Fruit fly (Drosophila melanogaster) whole organism: ENCODE data around the gene Acp98AB.

Experiments used
- CG8478 ChIP-seq: fragments of >200 bp; optimal IDR thresholded peaks from 2 replicates; lab custom pipeline; 2018; ENCODE audit warnings: inconsistent platforms
- Dll ChIP-seq: fragments of >200 bp; optimal IDR thresholded peaks from 2 replicates; lab custom pipeline; 2017
- EcR ChIP-seq, 2 experiments: fragments of >200 bp; optimal IDR thresholded peaks; 2 replicates each; lab custom pipeline; 2017; ENCODE audit warnings: missing biosample characterization in 2 of 2, missing genetic modification characterization in 2 of 2, missing genetic modification reagents in 2 of 2
- pan ChIP-seq: fragments of >200 bp; optimal IDR thresholded peaks from 2 replicates; lab custom pipeline; 2017
- psq ChIP-seq: fragments of >200 bp; optimal IDR thresholded peaks from 2 replicates; lab custom pipeline; 2017
- usp ChIP-seq: fragments of >200 bp; optimal IDR thresholded peaks from 2 replicates; lab custom pipeline; 2017; ENCODE audit warnings: missing biosample characterization, missing genetic modification characterization, mixed read lengths

Gene Acp98AB

DNA sequence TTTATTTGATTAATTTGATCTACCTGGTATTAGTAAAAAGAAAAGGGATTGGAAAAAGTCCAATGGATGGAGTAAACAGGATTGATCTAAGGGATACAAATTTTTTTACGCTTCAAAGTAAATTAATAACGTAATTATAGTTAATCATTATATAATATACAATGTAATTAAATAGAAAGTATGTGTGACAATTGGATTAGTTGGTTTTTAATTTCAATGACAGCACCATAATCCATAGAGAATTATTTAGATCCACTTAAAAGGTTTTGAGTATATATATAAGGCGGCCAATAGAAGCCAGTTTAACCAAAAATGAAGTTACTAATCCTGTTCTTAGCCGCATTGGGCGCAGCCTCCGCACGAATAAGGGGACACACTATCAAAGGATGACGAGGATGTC, at the start of gene Acp98AB:
Acp98AB (plus strand) TSS at position 301 of the 400 bp plus-strand sequence.
- TF ChIP-seq Dll (lab: Kevin White, UChicago) (no peak), usp (no peak), CG8478 (lab: Kevin White, UChicago) (no peak), pan (lab: Kevin White, UChicago) (no peak), psq (no peak), EcR (GFP tag; optimal IDR thresholded peaks at IDR 0.05; lab: Kevin White, UChicago) (no peak)

DNA sequence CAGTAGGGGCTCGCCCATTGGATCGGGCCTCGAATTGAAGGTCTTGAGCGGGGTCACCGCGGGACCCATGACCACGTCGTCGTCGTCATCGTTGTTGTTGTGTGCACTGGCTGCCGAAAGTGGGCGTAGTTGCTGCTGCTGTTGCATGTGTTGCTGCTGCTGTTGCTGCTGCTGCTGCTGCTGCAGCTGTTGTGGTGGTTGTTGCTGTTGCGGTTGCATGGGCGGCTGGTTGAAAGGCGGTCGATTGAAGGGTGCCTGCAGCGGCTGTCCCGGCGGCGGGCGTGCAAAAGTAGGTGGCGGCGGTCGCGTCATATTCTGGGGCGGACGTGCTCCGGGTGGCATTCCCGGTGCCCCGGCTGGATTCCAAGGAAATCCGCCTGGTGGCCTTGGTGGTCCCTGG, 46.9 kb upstream of the Acp98AB start:
- no peak for TF ChIP-seq psq
- TF ChIP-seq CG8478 (lab: Kevin White, UChicago) = no peak
- no peak for TF ChIP-seq Dll (lab: Kevin White, UChicago)
- TF ChIP-seq usp = no peak
- no peak for TF ChIP-seq EcR (GFP tag; optimal IDR thresholded peaks at IDR 0.05; lab: Kevin White, UChicago)
- no peak for TF ChIP-seq pan (lab: Kevin White, UChicago)

DNA sequence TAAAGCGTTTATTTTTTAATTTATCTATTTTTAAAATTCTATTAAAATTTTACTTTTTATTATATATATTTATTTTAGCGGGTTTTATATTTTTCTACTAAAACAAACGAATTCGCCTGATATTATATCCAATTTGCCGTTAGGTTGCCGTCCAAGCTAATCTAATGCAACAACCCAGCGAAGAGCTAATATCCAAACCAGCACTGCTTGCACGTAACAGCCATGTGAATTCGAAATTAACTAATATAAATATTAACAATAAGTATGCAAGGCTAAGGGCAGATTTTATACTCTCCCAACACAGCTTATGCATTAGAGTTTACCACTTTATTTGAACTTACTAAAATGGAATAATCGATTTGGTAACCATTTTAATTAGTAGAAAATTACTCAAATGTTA, 43.0 kb upstream of the Acp98AB start:
- TF ChIP-seq pan (lab: Kevin White, UChicago) (no peak), CG8478 (lab: Kevin White, UChicago) (no peak), Dll (lab: Kevin White, UChicago) (no peak), usp (no peak), EcR (GFP tag; optimal IDR thresholded peaks at IDR 0.05; lab: Kevin White, UChicago) (no peak), psq (no peak)

DNA sequence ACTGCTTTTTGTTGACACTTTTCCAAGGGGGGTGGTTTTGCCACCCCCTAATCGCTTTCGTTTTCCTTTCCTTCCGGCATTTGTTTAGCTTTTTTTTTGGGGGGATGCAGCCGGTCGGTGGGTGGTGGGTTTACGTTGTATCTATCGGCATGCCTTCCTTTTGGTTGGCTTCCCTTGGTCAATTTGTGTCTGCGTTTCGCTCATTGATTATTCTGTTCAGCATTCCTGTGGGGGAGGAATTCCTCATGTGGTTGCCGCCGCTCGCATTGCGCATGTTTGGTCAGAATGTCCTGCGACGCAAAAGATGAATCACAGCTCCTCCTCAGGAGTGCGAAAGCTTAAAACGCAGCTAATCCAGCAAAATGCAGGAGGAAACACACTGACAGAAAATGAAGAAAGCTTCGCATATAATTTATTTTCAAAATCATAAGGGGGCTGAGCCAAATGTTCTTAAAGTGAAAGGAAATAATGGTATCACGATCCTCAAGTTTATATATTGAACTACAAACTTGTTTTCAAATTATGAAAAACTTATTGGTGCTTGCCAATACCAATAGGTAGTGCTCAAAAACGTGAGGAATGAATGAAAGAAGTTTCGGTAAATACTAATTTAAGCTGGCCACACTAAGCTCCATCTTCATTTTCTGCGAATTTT, 42.4 kb upstream of the Acp98AB start, which contains the start of gene RpS10a:
RpS10a (plus strand) TSS at position 605 of the 655 bp plus-strand sequence.
- no peak for TF ChIP-seq EcR (GFP tag; optimal IDR thresholded peaks at IDR 0.05; lab: Kevin White, UChicago)
- no peak for TF ChIP-seq pan (lab: Kevin White, UChicago)
- no peak for TF ChIP-seq CG8478 (lab: Kevin White, UChicago)
- no peak for TF ChIP-seq usp
- TF ChIP-seq psq = no peak
- no peak for TF ChIP-seq Dll (lab: Kevin White, UChicago)

DNA sequence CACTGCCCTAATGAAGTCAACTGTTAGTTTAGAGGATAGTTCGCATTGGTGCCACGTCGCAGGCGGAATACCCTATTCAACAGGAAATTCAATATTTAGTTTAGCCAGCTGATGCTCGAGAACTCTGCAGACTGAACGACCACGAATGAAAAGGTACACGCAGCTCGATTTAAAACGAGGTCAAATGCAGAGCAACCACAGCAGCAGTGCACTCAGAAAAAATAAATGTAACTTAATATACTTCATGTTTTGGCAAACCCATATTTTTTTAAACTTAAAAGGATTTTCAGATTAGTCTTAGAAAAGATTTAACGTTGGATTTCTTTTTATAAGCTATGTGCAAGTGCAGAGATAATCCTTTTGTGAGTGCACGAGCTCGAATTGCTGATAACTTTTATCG, 39.6 kb upstream of the Acp98AB start:
- no peak for TF ChIP-seq EcR (GFP tag; optimal IDR thresholded peaks at IDR 0.05; lab: Kevin White, UChicago)
- no peak for TF ChIP-seq usp
- TF ChIP-seq pan (lab: Kevin White, UChicago) = no peak
- TF ChIP-seq CG8478 (lab: Kevin White, UChicago) = no peak
- no peak for TF ChIP-seq psq
- TF ChIP-seq Dll (lab: Kevin White, UChicago) = no peak

DNA sequence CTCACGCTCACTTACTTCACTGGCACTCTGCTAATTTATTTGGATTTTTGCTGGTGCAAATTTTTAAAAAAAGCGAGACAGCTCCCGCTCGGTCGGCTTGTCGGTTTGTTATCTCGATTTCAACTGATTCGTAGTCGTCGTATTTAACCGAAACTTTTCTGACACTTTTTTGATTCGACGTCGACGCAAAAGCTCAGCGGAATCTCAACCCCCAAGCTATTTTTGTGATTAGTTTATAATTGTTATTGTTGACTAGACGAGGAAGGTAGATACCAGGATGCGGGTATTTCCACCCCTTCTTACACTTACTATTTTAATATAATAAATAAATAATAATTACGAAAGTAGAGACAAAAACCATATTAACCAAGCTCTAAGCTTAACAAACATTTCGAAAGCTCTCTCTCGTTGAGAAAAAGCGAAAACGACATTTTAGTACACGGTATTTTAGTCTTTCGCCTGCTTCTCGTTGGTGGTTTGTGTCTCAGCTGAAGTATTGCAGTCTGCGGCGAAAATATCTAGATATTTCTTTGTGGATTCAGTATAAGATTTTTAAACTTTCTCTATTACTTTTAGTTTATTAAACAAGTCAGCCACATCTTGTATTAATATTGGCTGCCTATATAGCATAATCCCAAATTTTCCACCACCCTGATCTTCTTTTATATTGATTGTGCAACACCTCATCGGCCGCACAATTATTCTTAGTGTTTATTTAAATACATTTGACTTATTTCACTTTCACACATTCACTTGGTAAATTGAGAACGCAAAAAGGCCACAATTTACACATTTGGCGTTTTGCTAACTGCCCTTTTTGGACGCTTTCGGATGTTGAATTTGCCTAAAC, 37.8 kb upstream of the Acp98AB start, which contains the start of gene tau:
tau (minus strand) TSS at position 311 of the 850 bp plus-strand sequence.
- TF ChIP-seq Dll (lab: Kevin White, UChicago) = no peak
- TF ChIP-seq usp = no peak
- TF ChIP-seq EcR (GFP tag; optimal IDR thresholded peaks at IDR 0.05; lab: Kevin White, UChicago) = no peak
- no peak for TF ChIP-seq pan (lab: Kevin White, UChicago)
- no peak for TF ChIP-seq CG8478 (lab: Kevin White, UChicago)
- TF ChIP-seq psq = no peak

DNA sequence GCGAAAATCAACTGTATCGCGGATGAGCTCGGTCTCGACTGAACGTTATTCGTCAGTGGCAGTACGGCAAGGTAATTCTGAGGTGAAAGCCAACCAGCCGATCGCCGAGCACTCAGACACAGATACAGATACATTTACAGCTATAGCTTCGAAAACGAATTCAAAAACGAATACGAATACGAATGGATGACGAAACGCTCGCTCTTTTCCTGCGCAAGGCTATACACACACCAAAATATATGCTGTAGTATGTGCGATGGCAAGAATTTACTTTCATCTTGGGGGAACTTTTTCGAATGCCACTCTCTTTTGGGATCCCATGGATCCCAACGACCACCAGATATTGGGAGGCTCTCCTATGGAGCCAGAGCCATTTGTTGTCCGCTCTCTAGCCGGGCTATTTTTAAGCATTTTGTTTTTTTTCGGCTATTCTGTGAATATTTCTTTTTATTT, 34.5 kb upstream of the Acp98AB start, which contains the start of gene Mlc1:
Mlc1 (minus strand) TSS at position 51 of the 453 bp plus-strand sequence.
- TF ChIP-seq usp (no peak), EcR (GFP tag; optimal IDR thresholded peaks at IDR 0.05; lab: Kevin White, UChicago) (no peak), pan (lab: Kevin White, UChicago) (no peak), psq (no peak), CG8478 (lab: Kevin White, UChicago) (no peak), Dll (lab: Kevin White, UChicago) (no peak)

DNA sequence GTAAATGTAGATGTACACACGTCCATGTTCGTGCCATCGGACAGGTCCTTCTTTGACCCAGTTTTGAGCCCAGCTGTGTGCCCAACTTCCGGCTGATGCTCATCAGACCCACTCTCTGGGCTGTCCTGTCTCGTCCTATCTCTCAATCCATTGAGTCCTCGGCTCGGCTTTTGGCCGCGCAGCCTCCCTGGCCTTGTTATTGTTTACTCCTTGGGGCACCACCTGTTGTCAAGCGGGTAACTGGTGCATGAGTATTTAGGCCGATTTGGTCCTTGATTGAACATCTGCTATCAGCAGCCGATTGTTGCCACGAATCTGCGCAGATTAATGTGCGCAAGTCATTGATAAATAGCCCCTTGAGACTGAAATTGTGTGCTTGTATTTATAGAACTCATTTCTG, 33.3 kb upstream of the Acp98AB start:
- no peak for TF ChIP-seq EcR (GFP tag; optimal IDR thresholded peaks at IDR 0.05; lab: Kevin White, UChicago)
- TF ChIP-seq usp = no peak
- TF ChIP-seq psq = no peak
- no peak for TF ChIP-seq Dll (lab: Kevin White, UChicago)
- no peak for TF ChIP-seq CG8478 (lab: Kevin White, UChicago)
- TF ChIP-seq pan (lab: Kevin White, UChicago) = no peak

DNA sequence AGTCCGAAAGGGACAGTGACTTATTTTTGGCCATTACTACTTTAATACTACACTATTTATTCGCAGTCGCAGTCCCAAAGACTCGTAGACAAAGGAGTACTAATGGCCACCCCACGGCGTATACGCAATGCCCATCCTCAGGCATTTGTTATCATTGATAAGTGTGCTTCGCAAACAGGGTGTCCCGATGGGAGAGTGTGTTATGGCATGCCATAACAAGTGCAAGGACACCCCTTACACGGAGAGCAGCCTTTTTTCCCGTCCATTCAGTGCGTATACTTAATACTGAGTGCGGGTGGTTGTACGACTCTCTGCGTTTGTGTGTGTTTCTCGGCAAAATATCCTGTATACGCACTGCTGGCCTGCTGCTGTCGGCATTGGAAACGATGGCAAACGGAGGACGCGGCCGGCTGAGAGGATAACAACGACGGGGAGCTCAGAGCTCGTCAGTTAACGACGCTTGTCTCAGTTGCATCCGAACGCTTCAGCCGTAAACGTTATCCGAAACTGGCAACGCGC, 32.7 kb upstream of the Acp98AB start, which contains the start of gene unc80:
unc80 (plus strand) TSS at position 469 of the 519 bp plus-strand sequence.
- no peak for TF ChIP-seq CG8478 (lab: Kevin White, UChicago)
- TF ChIP-seq usp = no peak
- TF ChIP-seq EcR (GFP tag; optimal IDR thresholded peaks at IDR 0.05; lab: Kevin White, UChicago) = no peak
- no peak for TF ChIP-seq psq
- no peak for TF ChIP-seq pan (lab: Kevin White, UChicago)
- TF ChIP-seq Dll (lab: Kevin White, UChicago) = no peak

DNA sequence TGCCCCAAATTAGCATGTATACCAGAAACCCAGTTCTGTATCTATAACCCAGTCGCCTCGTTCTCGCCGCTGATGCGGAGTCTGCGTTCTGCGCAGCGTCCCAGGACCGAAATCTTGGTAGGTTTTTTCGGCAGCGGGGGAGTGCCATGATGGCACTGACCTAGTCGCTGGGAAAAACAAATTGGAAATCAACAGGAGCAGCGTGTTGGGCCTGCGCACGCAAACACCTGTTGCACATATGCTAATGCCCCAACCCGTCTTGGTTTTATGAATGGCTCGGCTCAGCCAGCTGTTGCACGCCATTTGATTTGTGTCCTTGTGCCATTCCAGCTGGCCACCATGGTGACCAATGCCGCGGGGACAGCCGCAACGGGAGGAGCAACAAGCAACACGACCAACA, 31.8 kb upstream of the Acp98AB start:
- TF ChIP-seq Dll (lab: Kevin White, UChicago) (no peak), pan (lab: Kevin White, UChicago) (no peak), usp (no peak)

DNA sequence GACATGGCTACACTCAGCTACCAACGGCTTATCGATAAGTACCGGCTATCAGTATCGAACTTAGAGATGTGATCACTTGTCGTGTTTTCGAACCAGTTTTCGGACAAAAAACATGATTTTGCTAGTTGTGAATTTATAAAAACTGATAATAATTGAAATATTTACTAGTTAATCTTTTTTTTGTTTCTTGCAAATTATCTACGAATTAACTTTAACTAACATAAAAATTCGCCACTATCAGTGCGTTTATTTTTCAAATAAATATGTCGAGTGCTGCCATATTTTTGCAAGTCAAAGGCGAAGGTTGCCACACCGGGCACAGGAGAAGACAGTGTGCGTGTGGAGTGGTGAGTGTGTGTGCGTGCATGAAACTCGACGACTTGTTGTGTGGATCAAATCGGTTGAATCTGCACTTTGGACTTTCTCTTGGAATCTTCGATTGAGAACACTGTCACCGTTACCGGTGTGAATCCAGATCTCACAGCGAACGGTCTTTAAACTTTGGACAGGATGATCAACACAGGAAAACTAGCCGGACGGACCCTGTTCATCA, 17.4 kb upstream of the Acp98AB start, which contains the start of gene Hsdl2:
Hsdl2 (plus strand) TSS at position 349 of the 553 bp plus-strand sequence.
- no peak for TF ChIP-seq Dll (lab: Kevin White, UChicago)
- no peak for TF ChIP-seq EcR (GFP tag; optimal IDR thresholded peaks at IDR 0.05; lab: Kevin White, UChicago)
- TF ChIP-seq pan (lab: Kevin White, UChicago) = no peak
- no peak for TF ChIP-seq usp
- TF ChIP-seq psq = no peak
- no peak for TF ChIP-seq CG8478 (lab: Kevin White, UChicago)
